Worm (Caenorhabditis elegans) whole organism, L4 larva: ENCODE data around the gene F59B2.15.
"Not testable (repeated sequence)": the region's sequence is repeated elsewhere in the genome, so short reads cannot be mapped to it uniquely, and the experiment has no call there.

ENCODE experiments used
- D1046.2 ChIP-seq: fragments of 200-800 bp; sonication (Bioruptor generic); IDR thresholded peaks from 2 replicates; pipeline ENCODE4 v1.3.6; 2022; ENCODE audit warnings: missing genetic modification characterization, missing compliant biosample characterization
- F37D6.2 ChIP-seq: sonication (generic microtip); optimal IDR thresholded peaks from 2 replicates; lab custom pipeline; 2016; ENCODE audit warnings: mild to moderate bottlenecking, missing genetic modification characterization, missing compliant biosample characterization
- F44E2.7 ChIP-seq: fragments of 200-800 bp; sonication (Bioruptor generic); IDR thresholded peaks from 2 replicates; pipeline ENCODE4 v2.1.2; 2022; ENCODE audit warnings: missing genetic modification characterization, missing compliant biosample characterization
- R02D3.7 ChIP-seq: fragments of 150-350 bp; sonication (generic microtip); optimal IDR thresholded peaks from 3 replicates; lab custom pipeline; 2014; ENCODE audit warnings: missing biosample characterization, missing genetic modification characterization
- T20F7.1 ChIP-seq: fragments of 200-800 bp; sonication (Bioruptor generic); optimal IDR thresholded peaks from 2 replicates; lab custom pipeline; 2018; ENCODE audit warnings: mild to moderate bottlenecking, missing genetic modification characterization, missing compliant biosample characterization
- T26A8.4 ChIP-seq: fragments of 200-800 bp; sonication (Bioruptor generic); IDR thresholded peaks from 2 replicates; pipeline ENCODE4 v1.3.6; 2022; ENCODE audit warnings: missing genetic modification characterization, missing compliant biosample characterization
- Y105C5A.15 ChIP-seq: fragments of 200-800 bp; sonication (Bioruptor generic); IDR thresholded peaks from 2 replicates; pipeline ENCODE4 v1.3.6; 2022; ENCODE audit warnings: missing genetic modification characterization, missing compliant biosample characterization
- aha-1 ChIP-seq: fragments of 150-350 bp; peaks from one replicate; lab custom pipeline; 2014; ENCODE audit warnings: missing biosample characterization, missing genetic modification characterization
- arid-1 ChIP-seq: fragments of 200-800 bp; sonication (Bioruptor generic); conservative IDR thresholded peaks from 2 replicates; pipeline ENCODE4 v1.3.6; 2022; ENCODE audit warnings: missing genetic modification reagents, missing genetic modification characterization, missing compliant biosample characterization
- ceh-44 ChIP-seq: fragments of 200-800 bp; sonication (Bioruptor generic); IDR thresholded peaks from 2 replicates; pipeline ENCODE4 v1.3.6; 2022; ENCODE audit warnings: missing genetic modification reagents, missing genetic modification characterization, missing compliant biosample characterization
- ces-1 ChIP-seq: fragments of 150-350 bp; sonication (generic microtip); optimal IDR thresholded peaks from 4 replicates; lab custom pipeline; 2014; ENCODE audit warnings: missing biosample characterization, missing genetic modification reagents, missing genetic modification characterization
- daf-12 ChIP-seq: fragments of 150-350 bp; optimal IDR thresholded peaks from 2 replicates; lab custom pipeline; 2014; ENCODE audit warnings: missing biosample characterization, missing genetic modification reagents, missing genetic modification characterization
- daf-16 ChIP-seq, 3 experiments: sonication (generic microtip); optimal IDR thresholded peaks; 2 replicates each; lab custom pipeline; 2016 to 2017; ENCODE audit warnings: missing genetic modification characterization in 3 of 3, missing genetic modification reagents in 3 of 3, mild to moderate bottlenecking in 2 of 3, missing compliant biosample characterization in 2 of 3, missing biosample characterization in 1 of 3, moderate library complexity in 1 of 3
- daf-19 ChIP-seq: fragments of 200-800 bp; sonication (Bioruptor generic); conservative IDR thresholded peaks from 2 replicates; pipeline ENCODE4 v1.3.6; 2022; ENCODE audit warnings: missing genetic modification characterization, missing compliant biosample characterization
- daf-8 ChIP-seq: fragments of 200-800 bp; sonication (Bioruptor generic); IDR thresholded peaks from 2 replicates; pipeline ENCODE4 v1.3.6; 2022; ENCODE audit warnings: missing genetic modification characterization, missing compliant biosample characterization
- dve-1 ChIP-seq: sonication (generic microtip); optimal IDR thresholded peaks from 2 replicates; lab custom pipeline; 2017; ENCODE audit warnings: antibody characterized with exemption, mild to moderate bottlenecking, missing genetic modification characterization, missing compliant biosample characterization; ENCODE audit not compliant: insufficient read depth
- egl-27 ChIP-seq: sonication (generic microtip); optimal IDR thresholded peaks from 3 replicates; lab custom pipeline; 2017; ENCODE audit warnings: missing biosample characterization, missing genetic modification reagents, missing genetic modification characterization
- egl-43 ChIP-seq: fragments of 200-800 bp; sonication (Bioruptor generic); IDR thresholded peaks from 2 replicates; pipeline ENCODE4 v1.3.6; 2022; ENCODE audit warnings: missing genetic modification reagents, missing genetic modification characterization, missing compliant biosample characterization
- fkh-10 ChIP-seq: fragments of 150-350 bp; optimal IDR thresholded peaks from 2 replicates; lab custom pipeline; 2014; ENCODE audit warnings: missing biosample characterization, missing genetic modification reagents, missing genetic modification characterization
- fos-1 ChIP-seq: fragments of 150-350 bp; optimal IDR thresholded peaks from 2 replicates; lab custom pipeline; 2014; ENCODE audit warnings: missing biosample characterization, missing genetic modification characterization
- hlh-11 ChIP-seq: fragments of 200-800 bp; sonication (Bioruptor generic); optimal IDR thresholded peaks from 2 replicates; lab custom pipeline; 2018; ENCODE audit warnings: mild to moderate bottlenecking, missing genetic modification characterization, missing compliant biosample characterization
- hlh-30 ChIP-seq: sonication (generic microtip); optimal IDR thresholded peaks from 2 replicates; lab custom pipeline; 2017; ENCODE audit warnings: antibody characterized with exemption, mild to moderate bottlenecking, missing genetic modification characterization, missing compliant biosample characterization; ENCODE audit not compliant: insufficient read depth
- hmg-1.1 ChIP-seq: fragments of 200-800 bp; sonication (Bioruptor generic); IDR thresholded peaks from 2 replicates; pipeline ENCODE4 v1.3.6; 2022; ENCODE audit warnings: missing genetic modification reagents, missing genetic modification characterization, missing compliant biosample characterization
- jun-1 ChIP-seq: fragments of 150-350 bp; optimal IDR thresholded peaks from 2 replicates; lab custom pipeline; 2014; ENCODE audit warnings: missing biosample characterization, missing genetic modification reagents, missing genetic modification characterization
- madf-5 ChIP-seq, 2 experiments: fragments of 200-800 bp; sonication (Bioruptor generic); IDR thresholded peaks; 2 replicates each; pipeline ENCODE4 v1.3.6; 2022; ENCODE audit warnings: missing compliant biosample characterization in 2 of 2, missing genetic modification characterization in 2 of 2
- mdt-29 ChIP-seq: fragments of 200-800 bp; sonication (Bioruptor generic); IDR thresholded peaks from 2 replicates; pipeline ENCODE4 v1.3.6; 2022; ENCODE audit warnings: missing genetic modification reagents, missing genetic modification characterization, missing compliant biosample characterization
- mes-2 ChIP-seq: sonication (generic microtip); optimal IDR thresholded peaks from 2 replicates; lab custom pipeline; 2016; ENCODE audit warnings: missing genotype, mild to moderate bottlenecking, missing genetic modification characterization, missing compliant biosample characterization; ENCODE audit not compliant: poor library complexity, severe bottlenecking
- nhr-10 ChIP-seq: fragments of 150-350 bp; optimal IDR thresholded peaks from 2 replicates; lab custom pipeline; 2014; ENCODE audit warnings: missing biosample characterization, missing genetic modification characterization
- nhr-102 ChIP-seq: sonication (generic microtip); optimal IDR thresholded peaks from 2 replicates; lab custom pipeline; 2016; ENCODE audit warnings: mild to moderate bottlenecking, missing genetic modification characterization, moderate library complexity, missing compliant biosample characterization
- nhr-11 ChIP-seq: fragments of 150-350 bp; optimal IDR thresholded peaks from 2 replicates; lab custom pipeline; 2014; ENCODE audit warnings: missing biosample characterization, missing genetic modification characterization
- nhr-41 ChIP-seq: fragments of 200-800 bp; sonication (Bioruptor generic); IDR thresholded peaks from 2 replicates; pipeline ENCODE4 v1.3.6; 2022; ENCODE audit warnings: missing genetic modification reagents, missing genetic modification characterization, missing compliant biosample characterization
- nhr-76 ChIP-seq: fragments of 150-350 bp; optimal IDR thresholded peaks from 2 replicates; lab custom pipeline; 2014; ENCODE audit warnings: missing biosample characterization, missing genetic modification characterization
- rbr-2 ChIP-seq: sonication (generic microtip); optimal IDR thresholded peaks from 2 replicates; lab custom pipeline; 2016; ENCODE audit warnings: missing genotype, missing genetic modification characterization, missing compliant biosample characterization
- sdz-12 ChIP-seq: fragments of 200-800 bp; sonication (Bioruptor generic); optimal IDR thresholded peaks from 2 replicates; lab custom pipeline; 2018; ENCODE audit warnings: mild to moderate bottlenecking, missing genetic modification characterization, missing compliant biosample characterization
- snpc-1.2 ChIP-seq: fragments of 200-800 bp; sonication (Bioruptor generic); IDR thresholded peaks from 2 replicates; pipeline ENCODE4 v1.3.6; 2022; ENCODE audit warnings: missing genetic modification reagents, missing genetic modification characterization, missing compliant biosample characterization
- spr-1 ChIP-seq: sonication (generic microtip); optimal IDR thresholded peaks from 2 replicates; lab custom pipeline; 2016; ENCODE audit warnings: mild to moderate bottlenecking, missing genetic modification characterization, missing compliant biosample characterization
- tra-1 ChIP-seq: fragments of 200-800 bp; sonication (Bioruptor generic); IDR thresholded peaks from 2 replicates; pipeline ENCODE4 v1.3.6; 2022; ENCODE audit warnings: missing genetic modification reagents, missing genetic modification characterization, missing compliant biosample characterization
- unc-130 ChIP-seq: sonication (generic microtip); optimal IDR thresholded peaks from 2 replicates; lab custom pipeline; 2016; ENCODE audit warnings: missing genetic modification reagents, missing genetic modification characterization, missing compliant biosample characterization
- unc-39 ChIP-seq: sonication (generic microtip); optimal IDR thresholded peaks from 2 replicates; lab custom pipeline; 2017; ENCODE audit warnings: missing biosample characterization, missing genetic modification characterization
- unc-62 ChIP-seq, 3 experiments: fragments of 150-350 bp in 1 of 3; sonication (generic microtip); optimal IDR thresholded peaks in 2 of 3; peaks in 1 of 3; 1 replicate in 1 of 3; 2 replicates in 2 of 3; lab custom pipeline; 2014 to 2017; ENCODE audit warnings: missing biosample characterization in 3 of 3, missing genetic modification characterization in 3 of 3, missing genetic modification reagents in 3 of 3, missing genotype in 1 of 3
- zag-1 ChIP-seq: fragments of 150-350 bp; optimal IDR thresholded peaks from 2 replicates; lab custom pipeline; 2014; ENCODE audit warnings: missing biosample characterization, missing genetic modification characterization
- zip-11 ChIP-seq: fragments of 200-800 bp; sonication (Bioruptor generic); IDR thresholded peaks from 2 replicates; pipeline ENCODE4 v1.3.6; 2022; ENCODE audit warnings: missing genetic modification characterization, missing compliant biosample characterization
- ztf-11 ChIP-seq: fragments of 150-350 bp; optimal IDR thresholded peaks from 2 replicates; lab custom pipeline; 2014; ENCODE audit warnings: missing biosample characterization, missing genetic modification characterization

The F59B2.15 gene

DNA sequence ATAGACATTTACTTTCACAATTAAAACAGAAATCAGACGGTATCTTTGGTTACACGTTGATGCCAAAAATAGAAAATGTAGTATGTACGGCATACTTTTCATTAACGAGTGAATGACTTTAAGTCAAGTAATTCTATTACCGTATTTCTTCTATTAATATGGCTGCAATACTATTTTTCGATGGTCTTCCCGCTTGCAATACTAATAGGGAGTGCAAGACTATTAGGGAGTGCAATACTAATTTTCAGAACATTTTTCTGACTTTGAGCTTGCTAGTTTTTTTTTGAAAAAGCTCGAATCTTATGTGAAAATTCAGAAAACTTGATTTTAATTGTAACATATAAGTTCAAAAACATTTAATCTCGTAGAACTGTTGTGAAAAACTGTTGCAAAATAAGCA, 12.7 kb downstream of the F59B2.15 start, which contains the start of gene R08D7.7:
R08D7.7 (plus strand) TSS at position 301 of the 400 bp plus-strand sequence.
- not testable (repeated sequence) for TF ChIP-seq daf-8 (GFP tag; lab: Robert Waterston, UW); ztf-11 (tag; lab: Kevin White, UChicago); F37D6.2 (tag; lab: Kevin White, UChicago)

DNA sequence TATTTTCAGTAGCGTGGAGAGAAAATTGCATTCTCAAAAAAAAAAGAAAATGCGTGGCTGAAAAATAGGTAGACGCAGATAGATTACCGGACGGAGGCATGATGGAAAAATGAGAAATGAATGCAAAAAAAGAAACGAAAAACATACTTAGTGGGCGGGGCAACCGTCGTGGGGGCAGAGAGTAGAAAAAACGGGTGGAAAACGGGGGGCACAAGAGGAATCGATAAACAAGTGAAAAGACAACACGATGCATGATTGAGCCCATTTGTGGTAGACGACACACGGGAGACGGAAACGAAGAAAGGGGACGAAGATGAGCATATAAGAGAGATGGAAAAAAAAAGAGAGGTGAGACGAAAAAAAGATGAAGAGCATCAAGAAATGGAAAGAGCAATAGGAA, 13.9 kb downstream of the F59B2.15 start:
- TF ChIP-seq hmg-1.1 (GFP tag; lab: Robert Waterston, UW): no peak
- TF ChIP-seq mdt-29: no peak
- no peak for TF ChIP-seq R02D3.7 (tag; lab: Kevin White, UChicago)
- no peak for TF ChIP-seq T26A8.4 (GFP tag; lab: Robert Waterston, UW)
- no peak for TF ChIP-seq egl-43
- peak; percentile 38 for TF ChIP-seq rbr-2 (tag; lab: Kevin White, UChicago)
- no peak for TF ChIP-seq ces-1 (GFP tag; lab: Kevin White, UChicago)
- no peak for TF ChIP-seq tra-1 (GFP tag; lab: Robert Waterston, UW)
- TF ChIP-seq T20F7.1 (GFP tag; lab: Kevin White, UChicago): no peak
- no peak for TF ChIP-seq spr-1
- no peak for TF ChIP-seq F44E2.7 (GFP tag; lab: Robert Waterston, UW)
- TF ChIP-seq arid-1 (GFP tag; lab: Robert Waterston, UW): no peak
- no peak for TF ChIP-seq snpc-1.2 (GFP tag; lab: Robert Waterston, UW)
- TF ChIP-seq egl-27 (tag; lab: Kevin White, UChicago): no peak
- no peak for TF ChIP-seq daf-8 (GFP tag; lab: Robert Waterston, UW)
- no peak for TF ChIP-seq fos-1 (tag; lab: Kevin White, UChicago)
- TF ChIP-seq fkh-10 (GFP tag; lab: Kevin White, UChicago): no peak
- no peak for TF ChIP-seq nhr-102 (tag; lab: Kevin White, UChicago)
- no peak for TF ChIP-seq nhr-10 (tag; lab: Kevin White, UChicago)
- no peak for TF ChIP-seq D1046.2
- no peak for TF ChIP-seq nhr-76
- peak in 1 of 2 experiments; percentile 70 for TF ChIP-seq unc-62 (GFP tag; optimal IDR thresholded peaks at IDR 0.05 in 1 of 2; lab: Kevin White, UChicago)
- no peak for TF ChIP-seq unc-62 (tag; optimal IDR thresholded peaks at IDR 0.05; lab: Kevin White, UChicago)
- no peak for TF ChIP-seq madf-5 (GFP tag; IDR thresholded peaks at IDR 0.05; lab: Robert Waterston, UW)
- no peak for TF ChIP-seq sdz-12 (GFP tag; lab: Kevin White, UChicago)
- no peak for TF ChIP-seq Y105C5A.15
- TF ChIP-seq dve-1 (tag; lab: Kevin White, UChicago): peak; percentile 2
- TF ChIP-seq hlh-30 (tag; lab: Kevin White, UChicago): peak; percentile 18
- TF ChIP-seq zip-11 (GFP tag; lab: Robert Waterston, UW): no peak
- no peak for TF ChIP-seq zag-1
- TF ChIP-seq unc-39 (tag; lab: Kevin White, UChicago): no peak
- no peak for TF ChIP-seq daf-16 (GFP tag; optimal IDR thresholded peaks at IDR 0.05; lab: Kevin White, UChicago)
- TF ChIP-seq daf-16 (tag; optimal IDR thresholded peaks at IDR 0.05; lab: Kevin White, UChicago): peak; percentile 10
- TF ChIP-seq daf-12 (tag; lab: Kevin White, UChicago): no peak
- TF ChIP-seq daf-19: no peak
- peak; percentile 94 for TF ChIP-seq aha-1
- TF ChIP-seq hlh-11 (tag; lab: Kevin White, UChicago): no peak
- TF ChIP-seq mes-2: no peak
- TF ChIP-seq jun-1 (tag; lab: Kevin White, UChicago): no peak
- no peak for TF ChIP-seq unc-130 (GFP tag; lab: Kevin White, UChicago)
- no peak for TF ChIP-seq F37D6.2 (tag; lab: Kevin White, UChicago)
- TF ChIP-seq ceh-44 (GFP tag; lab: Robert Waterston, UW): no peak
- TF ChIP-seq nhr-41 (GFP tag; lab: Robert Waterston, UW): no peak
- no peak for TF ChIP-seq nhr-11 (tag; lab: Kevin White, UChicago)
- TF ChIP-seq, all 104 proteins: peak for 6
